Worm (Caenorhabditis elegans) whole organism, mixed stage, embryonic: ENCODE results near the gene ani-2.
A peak's percentile ranks its signal among the peaks of the same experiment; 100 is the strongest.

Experiments
- bed-3 ChIP-seq: fragments of 200-800 bp; sonication (Bioruptor generic); optimal IDR thresholded peaks from 3 replicates; lab custom pipeline; 2018; ENCODE audit warnings: mild to moderate bottlenecking, missing genetic modification characterization, moderate library complexity, missing compliant biosample characterization
- blmp-1 ChIP-seq: fragments of 150-350 bp; optimal IDR thresholded peaks from 2 replicates; lab custom pipeline; 2014; ENCODE audit warnings: missing biosample characterization, missing genetic modification characterization
- ceh-39 ChIP-seq: fragments of 150-350 bp; optimal IDR thresholded peaks from 2 replicates; lab custom pipeline; 2014; ENCODE audit warnings: missing biosample characterization, missing genetic modification characterization
- ceh-43 ChIP-seq: fragments of 200-800 bp; sonication (Bioruptor generic); optimal IDR thresholded peaks from 2 replicates; lab custom pipeline; 2018; ENCODE audit warnings: mild to moderate bottlenecking, missing genetic modification characterization, moderate library complexity, missing compliant biosample characterization
- ces-1 ChIP-seq: fragments of 150-350 bp; optimal IDR thresholded peaks from 2 replicates; lab custom pipeline; 2014; ENCODE audit warnings: missing biosample characterization, missing genetic modification reagents, missing genetic modification characterization
- cnd-1 ChIP-seq: fragments of 200-800 bp; sonication (Bioruptor generic); optimal IDR thresholded peaks from 2 replicates; lab custom pipeline; 2018; ENCODE audit warnings: mild to moderate bottlenecking, missing genetic modification characterization, missing compliant biosample characterization
- elt-1 ChIP-seq: sonication (generic microtip); optimal IDR thresholded peaks from 2 replicates; lab custom pipeline; 2017; ENCODE audit warnings: missing genetic modification characterization, mild to moderate bottlenecking, missing compliant biosample characterization, antibody characterized with exemption, moderate library complexity, borderline replicate concordance; ENCODE audit not compliant: insufficient read depth
- flh-1 ChIP-seq: fragments of 200-800 bp; sonication (Bioruptor generic); optimal IDR thresholded peaks from 2 replicates; lab custom pipeline; 2018; ENCODE audit warnings: mild to moderate bottlenecking, missing genetic modification characterization, moderate library complexity, missing compliant biosample characterization
- ham-2 ChIP-seq: fragments of 200-800 bp; sonication (Bioruptor generic); optimal IDR thresholded peaks from 2 replicates; lab custom pipeline; 2018; ENCODE audit warnings: mild to moderate bottlenecking, missing genetic modification characterization, missing compliant biosample characterization
- hlh-1 ChIP-seq: fragments of 150-350 bp; optimal IDR thresholded peaks from 2 replicates; lab custom pipeline; 2014; ENCODE audit warnings: missing biosample characterization, missing genetic modification reagents, missing genetic modification characterization
- lin-32 ChIP-seq: fragments of 200-800 bp; sonication (Bioruptor generic); optimal IDR thresholded peaks from 2 replicates; lab custom pipeline; 2018; ENCODE audit warnings: mild to moderate bottlenecking, missing genetic modification characterization, missing compliant biosample characterization
- lsy-2 ChIP-seq: fragments of 150-350 bp; optimal IDR thresholded peaks from 2 replicates; lab custom pipeline; 2014; ENCODE audit warnings: missing biosample characterization, missing genetic modification characterization
- mls-2 ChIP-seq: sonication (generic microtip); optimal IDR thresholded peaks from 2 replicates; lab custom pipeline; 2016; ENCODE audit warnings: mild to moderate bottlenecking, missing genetic modification characterization, moderate library complexity, missing compliant biosample characterization
- nhr-237 ChIP-seq: fragments of 150-350 bp; optimal IDR thresholded peaks from 2 replicates; lab custom pipeline; 2014; ENCODE audit warnings: missing biosample characterization, missing genetic modification characterization
- nhr-76 ChIP-seq: sonication (generic microtip); optimal IDR thresholded peaks from 2 replicates; lab custom pipeline; 2017; ENCODE audit warnings: missing biosample characterization, missing genetic modification characterization
- pha-4 ChIP-seq: fragments of 150-350 bp; optimal IDR thresholded peaks from 2 replicates; lab custom pipeline; 2018; ENCODE audit warnings: missing biosample characterization, missing genetic modification reagents, missing genetic modification characterization
- snpc-4 ChIP-seq: fragments of 150-350 bp; optimal IDR thresholded peaks from 2 replicates; lab custom pipeline; 2014; ENCODE audit warnings: missing biosample characterization, missing genetic modification characterization
- sptf-1 ChIP-seq: sonication (generic microtip); optimal IDR thresholded peaks from 2 replicates; lab custom pipeline; 2017; ENCODE audit warnings: mild to moderate bottlenecking, missing genetic modification characterization, moderate library complexity, missing compliant biosample characterization
- unc-62 ChIP-seq: fragments of 150-350 bp; optimal IDR thresholded peaks from 2 replicates; lab custom pipeline; 2014; ENCODE audit warnings: missing biosample characterization, missing genetic modification reagents, missing genetic modification characterization
- ztf-11 ChIP-seq: fragments of 150-350 bp; optimal IDR thresholded peaks from 2 replicates; lab custom pipeline; 2014; ENCODE audit warnings: missing biosample characterization, missing genetic modification characterization

Gene ani-2

ce11 chrII:6322081-6322480, 43.1 kb downstream of the ani-2 start:
- TF ChIP-seq ham-2 (GFP tag; lab: Kevin White, UChicago) (no peak), ztf-11 (no peak), blmp-1 (tag; lab: Kevin White, UChicago) (no peak), lin-32 (GFP tag; lab: Kevin White, UChicago) (no peak), elt-1 (tag; lab: Kevin White, UChicago) (no peak)

ce11 chrII:6320655-6321388, 44.3 kb downstream of the ani-2 start, which contains the start of gene efr-3:
efr-3 (minus strand) TSS chrII:6321159.
- no peak for TF ChIP-seq cnd-1 (tag; lab: Kevin White, UChicago)
- no peak for TF ChIP-seq flh-1
- TF ChIP-seq pha-4 (tag; lab: Kevin White, UChicago): no peak
- TF ChIP-seq snpc-4 (tag; lab: Kevin White, UChicago): no peak
- no peak for TF ChIP-seq ceh-39 (tag; lab: Kevin White, UChicago)
- no peak for TF ChIP-seq unc-62 (GFP tag; lab: Kevin White, UChicago)
- no peak for TF ChIP-seq bed-3 (GFP tag; lab: Kevin White, UChicago)
- no peak for TF ChIP-seq nhr-76 (tag; lab: Kevin White, UChicago)
- peak; percentile 51 for TF ChIP-seq lsy-2 (tag; lab: Kevin White, UChicago)

ce11 chrII:6311888-6312287, 53.3 kb downstream of the ani-2 start:
- TF ChIP-seq unc-62 (GFP tag; lab: Kevin White, UChicago): no peak
- no peak for TF ChIP-seq sptf-1 (tag; lab: Kevin White, UChicago)
- no peak for TF ChIP-seq ceh-43
- no peak for TF ChIP-seq flh-1
- TF ChIP-seq blmp-1 (tag; lab: Kevin White, UChicago): no peak
- no peak for TF ChIP-seq nhr-237 (tag; lab: Kevin White, UChicago)
- TF ChIP-seq mls-2 (tag; lab: Kevin White, UChicago): no peak
- no peak for TF ChIP-seq ztf-11

- TF ChIP-seq hlh-1 (tag; lab: Kevin White, UChicago) (no peak), ces-1 (GFP tag; lab: Kevin White, UChicago) (peak; percentile 14)
Measured at ce11 chrII:6311459-6311858, 53.7 kb downstream of the ani-2 start.
